Fruit fly (Drosophila melanogaster): ENCODE measurements around the gene Proc.

Proc gene

DNA sequence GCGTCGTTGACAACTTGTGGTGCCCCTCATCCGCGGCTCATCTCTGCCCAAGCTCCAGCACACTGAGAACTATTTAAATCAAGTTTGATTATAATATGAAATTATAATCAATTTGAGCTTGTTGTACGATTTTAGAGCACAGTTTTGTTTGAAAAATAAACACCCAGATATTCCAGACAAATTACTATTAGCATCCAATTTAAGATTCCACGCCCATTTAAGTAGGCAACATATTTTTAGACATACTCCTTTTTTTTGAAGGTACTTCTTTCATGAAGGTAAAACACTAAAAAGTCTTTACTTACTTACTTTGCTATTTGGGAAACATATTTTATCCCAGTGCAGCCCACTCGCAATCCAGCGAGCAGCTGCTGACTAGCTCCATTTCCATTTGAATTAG lies 33.2 kb downstream of the Proc start (continued):
- TF ChIP-seq dmrt11E (tag; optimal IDR thresholded peaks at IDR 0.05) (no peak), CG2199 (GFP tag; IDR thresholded peaks at IDR 0.05) (no peak), CG12769 (tag; optimal IDR thresholded peaks at IDR 0.05) (no peak), D19B (GFP tag; optimal IDR thresholded peaks at IDR 0.05) (no peak), Med (GFP tag) (peak; percentile 19), cad (GFP tag; optimal IDR thresholded peaks at IDR 0.05) (no peak), CG2120 (GFP tag; optimal IDR thresholded peaks at IDR 0.05) (peak; percentile 53), pros (GFP tag; optimal IDR thresholded peaks at IDR 0.05) (no peak), Deaf1 (tag; optimal IDR thresholded peaks at IDR 0.05) (no peak), ems (GFP tag; optimal IDR thresholded peaks at IDR 0.05) (no peak), CG12391 (tag; optimal IDR thresholded peaks at IDR 0.05) (no peak), NFAT (GFP tag; IDR thresholded peaks at IDR 0.05) (0 out of 2 replicates have a peak, but pooled peaks have one; percentile 4), luna (GFP tag; optimal IDR thresholded peaks at IDR 0.05) (no peak), CG11504 (tag; optimal IDR thresholded peaks at IDR 0.05) (peak; percentile 51), HmgZ (tag; optimal IDR thresholded peaks at IDR 0.05) (no peak), CG14667 (GFP tag; IDR thresholded peaks at IDR 0.05) (no peak), Hr51 (GFP tag; optimal IDR thresholded peaks at IDR 0.05) (peak in 1 of 2 experiments; percentile 15), CG6791 (GFP tag; IDR thresholded peaks at IDR 0.05; ENCODE audit: partially characterized antibody) (no peak), fd64A (GFP tag; optimal IDR thresholded peaks at IDR 0.05) (no peak), ATbp (GFP tag; optimal IDR thresholded peaks at IDR 0.05) (no peak), CG9876 (GFP tag; optimal IDR thresholded peaks at IDR 0.05) (no peak), CG2678 (tag; optimal IDR thresholded peaks at IDR 0.05) (peak; percentile 50), CG8765 (GFP tag; IDR thresholded peaks at IDR 0.05) (no peak), Meics (GFP tag; optimal IDR thresholded peaks at IDR 0.05) (peak; percentile 33), CG30403 (GFP tag; optimal IDR thresholded peaks at IDR 0.05) (peak; percentile 27), CG32532 (GFP tag; IDR thresholded peaks at IDR 0.05) (no peak), zen (tag; optimal IDR thresholded peaks at IDR 0.05) (no peak), klu (GFP tag; IDR thresholded peaks at IDR 0.05) (no peak), nom (GFP tag; optimal IDR thresholded peaks at IDR 0.05) (no peak), jumu (GFP tag; optimal IDR thresholded peaks at IDR 0.05) (no peak), grau (tag; optimal IDR thresholded peaks at IDR 0.05) (peak; percentile 39), CG12659 (GFP tag; optimal IDR thresholded peaks at IDR 0.05) (peak; percentile 15), CG9727 (GFP tag; optimal IDR thresholded peaks at IDR 0.05) (peak; percentile 13), CG10959 (GFP tag; IDR thresholded peaks at IDR 0.05) (no peak), lab (GFP tag; optimal IDR thresholded peaks at IDR 0.05) (peak; percentile 27), NC2β (GFP tag; optimal IDR thresholded peaks at IDR 0.05) (no peak), Atf-2 (GFP tag; optimal IDR thresholded peaks at IDR 0.05) (no peak), toy (GFP tag; IDR thresholded peaks at IDR 0.05) (no peak), Dfd (GFP tag; optimal IDR thresholded peaks at IDR 0.05) (no peak), CoRest (tag; optimal IDR thresholded peaks at IDR 0.05) (peak; percentile 27), jigr1 (GFP tag; IDR thresholded peaks at IDR 0.05) (no peak), Oli (tag; optimal IDR thresholded peaks at IDR 0.05) (peak; percentile 32), ac (GFP tag; optimal IDR thresholded peaks at IDR 0.05) (no peak), gt (GFP tag; IDR thresholded peaks at IDR 0.05) (no peak), sug (tag; optimal IDR thresholded peaks at IDR 0.05) (no peak), Max (GFP tag; optimal IDR thresholded peaks at IDR 0.05) (no peak), ranshi (GFP tag; IDR thresholded peaks at IDR 0.05) (no peak), tap (tag; optimal IDR thresholded peaks at IDR 0.05) (no peak), knrl (GFP tag; IDR thresholded peaks at IDR 0.05; ENCODE audit: partially characterized antibody) (no peak), CG2129 (GFP tag; IDR thresholded peaks at IDR 0.05; ENCODE audit: partially characterized antibody) (no peak), wor (GFP tag; IDR thresholded peaks at IDR 0.05) (no peak)

Measured in whole organism, embryonic.